Fruit fly (Drosophila melanogaster) Kc167 (cell line): ENCODE measurements around the gene CG10232.

Experiments used
- Myc ChIP-seq: fragments of >200 bp; optimal IDR thresholded peaks from 2 replicates; lab custom pipeline; 2017; ENCODE audit warnings: missing external identifiers
- Sin3A ChIP-seq: fragments of >200 bp; optimal IDR thresholded peaks from 2 replicates; lab custom pipeline; 2018; ENCODE audit warnings: missing external identifiers
- h ChIP-seq: fragments of >200 bp; optimal IDR thresholded peaks from 3 replicates; lab custom pipeline; 2018; ENCODE audit warnings: missing external identifiers
- insv ChIP-seq: fragments of >200 bp; optimal IDR thresholded peaks from 3 replicates; lab custom pipeline; 2018; ENCODE audit warnings: missing external identifiers
- psq ChIP-seq: fragments of >200 bp; optimal IDR thresholded peaks from 2 replicates; lab custom pipeline; 2017; ENCODE audit warnings: missing external identifiers
- ttk ChIP-seq: sonication (Bioruptor generic); optimal IDR thresholded peaks from 2 replicates; lab custom pipeline; 2017; ENCODE audit warnings: missing external identifiers

DNA sequence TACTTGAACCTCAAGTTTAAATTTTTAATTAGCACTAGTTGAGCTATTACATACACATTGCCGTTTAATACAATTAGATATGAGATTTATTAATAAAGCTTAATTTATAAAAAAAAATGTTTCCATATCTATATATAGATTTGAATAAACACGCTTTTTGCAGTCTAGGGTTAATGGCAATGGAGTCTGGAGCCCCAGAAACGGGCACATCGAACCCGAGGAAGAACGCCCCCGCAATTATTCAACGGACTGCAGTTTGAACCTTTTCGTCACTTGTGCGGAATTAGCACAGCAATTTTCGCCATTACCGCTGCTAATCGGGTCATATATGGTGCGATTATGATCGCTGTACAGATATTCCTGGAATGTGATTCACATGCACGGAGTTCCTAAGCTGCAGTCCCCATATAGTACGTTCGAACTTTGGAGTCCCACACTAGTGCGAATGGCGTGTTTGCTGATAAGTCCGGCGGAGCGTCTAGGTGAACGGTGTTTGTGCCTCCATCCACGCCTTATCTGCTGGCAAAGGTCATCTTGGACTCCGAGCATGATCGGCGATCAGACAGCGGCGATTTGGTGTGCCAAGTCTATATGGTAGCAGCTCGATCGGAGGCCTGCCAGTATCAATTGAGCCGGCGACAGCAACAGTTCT lies 42.3 kb upstream of the CG10232 start, which contains the start of gene Lsd-1:
- TF ChIP-seq Myc (lab: Kevin White, UChicago) (no peak), ttk (lab: Kevin White, UChicago) (no peak), psq (lab: Kevin White, UChicago) (no peak), Sin3A (lab: Kevin White, UChicago) (no peak), insv (lab: Kevin White, UChicago) (no peak), h (lab: Kevin White, UChicago) (no peak)
